Fruit fly (Drosophila melanogaster) whole organism, embryonic: ENCODE results near the gene Srp9.

Experiments
- CG13123 ChIP-seq: fragments of 200-800 bp; sonication (Bioruptor generic); optimal IDR thresholded peaks from 2 replicates; lab custom pipeline; 2016; ENCODE audit warnings: missing biosample characterization, missing genetic modification characterization
- CG2120 ChIP-seq: fragments of 200-800 bp; sonication (Bioruptor generic); optimal IDR thresholded peaks from 3 replicates; lab custom pipeline; 2016; ENCODE audit warnings: missing biosample characterization, missing genetic modification characterization
- Chrac-16 ChIP-seq: fragments of 200-800 bp; sonication (Bioruptor generic); optimal IDR thresholded peaks from 3 replicates; lab custom pipeline; 2016; ENCODE audit warnings: missing biosample characterization, missing genetic modification characterization
- CoRest ChIP-seq: fragments of 200-800 bp; sonication (Bioruptor generic); optimal IDR thresholded peaks from 3 replicates; lab custom pipeline; 2018; ENCODE audit warnings: missing biosample characterization, mild to moderate bottlenecking, missing genetic modification characterization, moderate library complexity
- D19A ChIP-seq: fragments of 200-800 bp; optimal IDR thresholded peaks from 3 replicates; lab custom pipeline; 2019; ENCODE audit warnings: missing biosample characterization, mild to moderate bottlenecking, missing genetic modification characterization, moderate library complexity
- Max ChIP-seq: fragments of 200-800 bp; sonication (Bioruptor generic); optimal IDR thresholded peaks from 2 replicates; lab custom pipeline; 2016; ENCODE audit warnings: missing biosample characterization, mild to moderate bottlenecking, missing genetic modification characterization
- lab ChIP-seq: fragments of 200-800 bp; sonication (Bioruptor generic); optimal IDR thresholded peaks from 3 replicates; lab custom pipeline; 2017; ENCODE audit warnings: missing biosample characterization, missing genetic modification characterization, mild to moderate bottlenecking, moderate library complexity, missing genetic modification reagents
- nerfin-1 ChIP-seq: fragments of 200-800 bp; sonication (Bioruptor generic); optimal IDR thresholded peaks from 3 replicates; lab custom pipeline; 2019; ENCODE audit warnings: missing biosample characterization, mild to moderate bottlenecking, missing genetic modification characterization, moderate library complexity

dm6 chr3L:7967203-7967602 is 31.0 kb downstream of the Srp9 start:
- TF ChIP-seq CG13123 (no peak), nerfin-1 (tag; lab: Kevin White, UChicago) (no peak), D19A (tag; lab: Kevin White, UChicago) (no peak), Max (no peak), CoRest (tag; lab: Kevin White, UChicago) (no peak), Chrac-16 (GFP tag; lab: Kevin White, UChicago) (no peak), lab (no peak), CG2120 (no peak)
